Worm (Caenorhabditis elegans) whole organism, L2 larva: ENCODE measurements around the gene clk-2.

Experiments
- C34F6.9 ChIP-seq: fragments of 150-350 bp; optimal IDR thresholded peaks from 2 replicates; lab custom pipeline; 2014; ENCODE audit warnings: missing biosample characterization, missing genetic modification characterization
- F13H6.1 ChIP-seq: sonication (generic microtip); optimal IDR thresholded peaks from 2 replicates; lab custom pipeline; 2016; ENCODE audit warnings: missing genetic modification characterization, missing compliant biosample characterization
- ZK546.5 ChIP-seq: sonication (generic microtip); optimal IDR thresholded peaks from 2 replicates; lab custom pipeline; 2017; ENCODE audit warnings: missing biosample characterization, missing genetic modification characterization
- ama-1 ChIP-seq: fragments of 150-350 bp; optimal IDR thresholded peaks from 2 replicates; lab custom pipeline; 2018; ENCODE audit warnings: inconsistent platforms
- blmp-1 ChIP-seq: sonication (generic microtip); optimal IDR thresholded peaks from 2 replicates; lab custom pipeline; 2017; ENCODE audit warnings: missing genetic modification characterization, mild to moderate bottlenecking, missing compliant biosample characterization, antibody characterized with exemption, moderate library complexity; ENCODE audit not compliant: insufficient read depth
- ceh-16 ChIP-seq: fragments of 150-350 bp; optimal IDR thresholded peaks from 2 replicates; lab custom pipeline; 2014; ENCODE audit warnings: missing biosample characterization, missing genetic modification characterization
- crh-2 ChIP-seq: sonication (generic microtip); optimal IDR thresholded peaks from 2 replicates; lab custom pipeline; 2017; ENCODE audit warnings: missing biosample characterization, missing genetic modification characterization
- dmd-4 ChIP-seq: sonication (generic microtip); optimal IDR thresholded peaks from 2 replicates; lab custom pipeline; 2017; ENCODE audit warnings: missing biosample characterization, missing genetic modification characterization
- egl-27 ChIP-seq: sonication (generic microtip); optimal IDR thresholded peaks from 3 replicates; lab custom pipeline; 2017; ENCODE audit warnings: missing biosample characterization, missing genetic modification reagents, missing genetic modification characterization
- elt-3 ChIP-seq: sonication (generic microtip); optimal IDR thresholded peaks from 2 replicates; lab custom pipeline; 2017; ENCODE audit warnings: missing biosample characterization, missing genetic modification characterization
- fos-1 ChIP-seq: fragments of 150-350 bp; optimal IDR thresholded peaks from 2 replicates; lab custom pipeline; 2014; ENCODE audit warnings: missing biosample characterization, missing genetic modification characterization
- lin-11 ChIP-seq: fragments of 150-350 bp; sonication (generic microtip); optimal IDR thresholded peaks from 2 replicates; lab custom pipeline; 2014; ENCODE audit warnings: missing biosample characterization, missing genetic modification characterization, inconsistent platforms, mixed read lengths
- lin-13 ChIP-seq: fragments of 150-350 bp; optimal IDR thresholded peaks from 2 replicates; lab custom pipeline; 2014; ENCODE audit warnings: missing biosample characterization, missing genetic modification reagents, missing genetic modification characterization
- lin-39 ChIP-seq: fragments of 150-350 bp; optimal IDR thresholded peaks from 2 replicates; lab custom pipeline; 2014; ENCODE audit warnings: missing biosample characterization, missing genetic modification reagents, missing genetic modification characterization
- lsy-2 ChIP-seq, 2 experiments: fragments of 150-350 bp in 1 of 2; sonication (generic microtip) in 1 of 2; optimal IDR thresholded peaks; 2 replicates each; lab custom pipeline; 2014 to 2017; ENCODE audit warnings: missing biosample characterization in 2 of 2, missing genetic modification characterization in 2 of 2
- mab-5 ChIP-seq: fragments of 150-350 bp; optimal IDR thresholded peaks from 2 replicates; lab custom pipeline; 2014; ENCODE audit warnings: missing biosample characterization, missing genetic modification characterization
- mdl-1 ChIP-seq, 2 experiments: fragments of 150-350 bp in 1 of 2; sonication (generic microtip) in 1 of 2; optimal IDR thresholded peaks; 2 replicates each; lab custom pipeline; 2017; ENCODE audit warnings: missing biosample characterization in 2 of 2, missing genetic modification characterization in 2 of 2
- nhr-11 ChIP-seq: fragments of 150-350 bp; optimal IDR thresholded peaks from 2 replicates; lab custom pipeline; 2014; ENCODE audit warnings: missing biosample characterization, missing genetic modification characterization
- nhr-12 ChIP-seq: fragments of 150-350 bp; optimal IDR thresholded peaks from 2 replicates; lab custom pipeline; 2014; ENCODE audit warnings: missing biosample characterization, missing genetic modification characterization
- nhr-129 ChIP-seq: fragments of 150-350 bp; optimal IDR thresholded peaks from 2 replicates; lab custom pipeline; 2014; ENCODE audit warnings: missing biosample characterization, missing genetic modification characterization
- nhr-21 ChIP-seq: fragments of 150-350 bp; optimal IDR thresholded peaks from 2 replicates; lab custom pipeline; 2014; ENCODE audit warnings: missing biosample characterization, missing genetic modification characterization
- nhr-23 ChIP-seq: fragments of 150-350 bp; optimal IDR thresholded peaks from 2 replicates; lab custom pipeline; 2014; ENCODE audit warnings: missing biosample characterization, missing genetic modification reagents, missing genetic modification characterization
- nhr-25 ChIP-seq: fragments of 150-350 bp; sonication (generic microtip); optimal IDR thresholded peaks from 3 replicates; lab custom pipeline; 2014; ENCODE audit warnings: missing biosample characterization, missing genetic modification characterization
- peb-1 ChIP-seq: fragments of 150-350 bp; optimal IDR thresholded peaks from 2 replicates; lab custom pipeline; 2014; ENCODE audit warnings: missing biosample characterization, missing genetic modification characterization
- sem-4 ChIP-seq: fragments of 150-350 bp; optimal IDR thresholded peaks from 2 replicates; lab custom pipeline; 2014; ENCODE audit warnings: missing biosample characterization, missing genetic modification reagents, missing genetic modification characterization
- unc-39 ChIP-seq: fragments of 150-350 bp; optimal IDR thresholded peaks from 2 replicates; lab custom pipeline; 2014; ENCODE audit warnings: missing biosample characterization, missing genetic modification characterization
- unc-55 ChIP-seq: fragments of 150-350 bp; sonication (generic microtip); optimal IDR thresholded peaks from 3 replicates; lab custom pipeline; 2014; ENCODE audit warnings: missing biosample characterization, missing genetic modification reagents, missing genetic modification characterization
- unc-62 ChIP-seq: fragments of 150-350 bp; optimal IDR thresholded peaks from 2 replicates; lab custom pipeline; 2014; ENCODE audit warnings: missing biosample characterization, missing genetic modification reagents, missing genetic modification characterization
- ztf-11 ChIP-seq: sonication (generic microtip); optimal IDR thresholded peaks from 2 replicates; lab custom pipeline; 2017; ENCODE audit warnings: missing biosample characterization, missing genetic modification characterization

The clk-2 gene

DNA sequence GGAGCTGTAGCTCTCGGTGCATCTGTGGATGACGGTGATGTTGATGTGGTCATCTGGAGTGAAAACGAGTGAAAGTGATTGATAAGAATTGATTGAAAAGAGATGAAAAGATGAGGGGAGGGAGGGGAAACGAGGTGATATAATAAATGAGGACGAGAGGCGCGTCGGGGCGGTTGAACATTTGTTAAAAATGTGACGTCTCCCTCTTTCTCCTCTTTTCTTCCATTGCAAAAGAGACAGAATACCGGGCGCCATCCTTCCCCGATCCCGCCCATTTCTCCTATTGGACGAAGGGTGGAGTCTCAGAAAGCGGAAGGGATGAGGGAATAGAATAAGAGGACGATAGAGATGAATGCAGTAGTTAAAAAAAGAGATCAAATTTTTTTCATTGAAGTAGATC lies 16.3 kb upstream of the clk-2 start:
- TF ChIP-seq nhr-23 (tag; lab: Kevin White, UChicago) (no peak), crh-2 (tag; lab: Kevin White, UChicago) (peak; percentile 33), dmd-4 (tag; lab: Kevin White, UChicago) (no peak), elt-3 (no peak), nhr-25 (tag; lab: Kevin White, UChicago) (peak; percentile 25), lin-13 (GFP tag; lab: Kevin White, UChicago) (peak; percentile 63), nhr-129 (tag; lab: Kevin White, UChicago) (peak; percentile 59), blmp-1 (tag; lab: Kevin White, UChicago) (peak; percentile 81), ceh-16 (peak; percentile 34), lsy-2 (tag; optimal IDR thresholded peaks at IDR 0.05; lab: Kevin White, UChicago) (peak; percentile 46 to 82), unc-55 (GFP tag; lab: Kevin White, UChicago) (peak; percentile 61), mab-5 (tag; lab: Kevin White, UChicago) (peak; percentile 95), mdl-1 (tag; optimal IDR thresholded peaks at IDR 0.05; lab: Kevin White, UChicago) (peak in 1 of 2 experiments; percentile 4), unc-62 (GFP tag; lab: Kevin White, UChicago) (peak; percentile 64), C34F6.9 (tag; lab: Kevin White, UChicago) (peak; percentile 22), F13H6.1 (tag; lab: Kevin White, UChicago) (peak; percentile 9)

- peak; percentile 13 for TF ChIP-seq mab-5 (tag; lab: Kevin White, UChicago)
- peak; percentile 54 for TF ChIP-seq unc-55 (GFP tag; lab: Kevin White, UChicago)
- TF ChIP-seq lsy-2 (tag; optimal IDR thresholded peaks at IDR 0.05; lab: Kevin White, UChicago) = peak in 1 of 2 experiments; percentile 8
- TF ChIP-seq sem-4 = no peak
Observed at ce11 chrIII:7533012-7533411, 14.7 kb upstream of the clk-2 start.

ce11 chrIII:7531385-7531784 lies 13.1 kb upstream of the clk-2 start:
- TF ChIP-seq ceh-16 (no peak), egl-27 (no peak), mab-5 (tag; lab: Kevin White, UChicago) (no peak), nhr-11 (tag; lab: Kevin White, UChicago) (no peak), lin-11 (no peak), dmd-4 (tag; lab: Kevin White, UChicago) (no peak)

- TF ChIP-seq nhr-21 (tag; lab: Kevin White, UChicago) (no peak), lin-39 (no peak), lsy-2 (tag; optimal IDR thresholded peaks at IDR 0.05; lab: Kevin White, UChicago) (peak in 1 of 2 experiments; percentile 19), ztf-11 (tag; lab: Kevin White, UChicago) (no peak)
Observed at ce11 chrIII:7530830-7531229, 12.5 kb upstream of the clk-2 start.

DNA sequence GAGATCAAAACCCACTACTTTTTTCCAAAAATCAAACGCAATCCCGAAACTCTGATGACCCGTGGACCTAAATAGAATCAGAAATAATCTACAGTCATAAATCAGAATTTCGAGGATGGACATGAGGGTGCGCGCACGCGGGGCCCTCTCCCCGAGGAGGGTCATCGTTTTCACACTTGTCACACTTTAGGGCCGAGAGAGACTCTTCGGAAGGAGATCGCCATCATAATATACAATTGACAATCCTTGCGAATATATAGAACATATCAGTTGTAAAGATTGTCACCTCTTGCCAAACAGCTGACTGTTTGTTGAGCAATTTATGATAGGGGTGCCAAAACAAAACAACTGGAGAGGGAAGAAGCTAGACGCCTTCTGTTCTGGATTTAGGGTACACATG lies 11.8 kb upstream of the clk-2 start:
- peak; percentile 8 for TF ChIP-seq mab-5 (tag; lab: Kevin White, UChicago)
- no peak for TF ChIP-seq ZK546.5 (tag; lab: Kevin White, UChicago)
- TF ChIP-seq, all 48 proteins: peak for 1

ce11 chrIII:7526974-7527466 lies 8.7 kb upstream of the clk-2 start:
- TF ChIP-seq peb-1 (tag; lab: Kevin White, UChicago) (no peak), F13H6.1 (tag; lab: Kevin White, UChicago) (no peak), unc-39 (tag; lab: Kevin White, UChicago) (no peak), lsy-2 (tag; optimal IDR thresholded peaks at IDR 0.05; lab: Kevin White, UChicago) (peak in 1 of 2 experiments; percentile 64), unc-55 (GFP tag; lab: Kevin White, UChicago) (no peak), nhr-12 (tag; lab: Kevin White, UChicago) (no peak), fos-1 (tag; lab: Kevin White, UChicago) (no peak), ama-1 (no peak)

DNA sequence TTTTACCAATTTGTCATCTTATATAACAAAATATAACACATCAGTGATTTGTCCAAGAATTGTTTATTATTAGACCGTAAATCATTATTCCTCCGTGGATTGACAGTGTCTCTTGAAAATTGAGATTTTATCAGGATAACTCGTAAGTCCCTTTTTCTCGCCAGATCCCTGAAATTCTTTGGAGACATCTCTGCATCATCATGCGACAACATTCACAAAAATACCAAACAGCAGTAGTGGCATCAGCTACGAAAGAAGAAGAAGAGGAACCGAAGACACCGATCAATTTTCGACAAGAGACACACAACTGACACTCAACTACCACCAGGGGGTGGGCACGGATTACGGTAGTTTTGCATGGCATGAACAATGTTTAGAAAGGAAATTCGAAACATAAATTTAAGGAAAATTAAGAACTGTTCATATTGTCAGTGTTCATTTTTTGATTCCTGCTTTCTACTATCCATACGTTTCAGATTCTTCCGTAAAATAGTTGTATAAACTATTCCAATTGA lies 6.6 kb upstream of the clk-2 start:
- TF ChIP-seq blmp-1 (tag; lab: Kevin White, UChicago) (no peak), lsy-2 (tag; optimal IDR thresholded peaks at IDR 0.05; lab: Kevin White, UChicago) (peak; percentile 17 to 86), unc-62 (GFP tag; lab: Kevin White, UChicago) (no peak), ceh-16 (no peak), nhr-11 (tag; lab: Kevin White, UChicago) (no peak), nhr-129 (tag; lab: Kevin White, UChicago) (peak; percentile 46), crh-2 (tag; lab: Kevin White, UChicago) (no peak), unc-55 (GFP tag; lab: Kevin White, UChicago) (peak; percentile 18), mab-5 (tag; lab: Kevin White, UChicago) (peak; percentile 63), unc-39 (tag; lab: Kevin White, UChicago) (no peak)
